Worm (Caenorhabditis elegans) whole organism, young adult: ENCODE measurements around the gene set-20.

Source experiments
- B0019.2 ChIP-seq: fragments of 200-800 bp; sonication (Bioruptor generic); conservative IDR thresholded peaks from 2 replicates; pipeline ENCODE4 v1.3.6; 2022; ENCODE audit warnings: missing genetic modification reagents, missing genetic modification characterization, missing compliant biosample characterization
- C06A6.2 ChIP-seq: fragments of 200-800 bp; sonication (Bioruptor generic); conservative IDR thresholded peaks from 2 replicates; pipeline ENCODE4 v1.3.6; 2022; ENCODE audit warnings: missing genetic modification characterization, missing compliant biosample characterization
- C17E4.6 ChIP-seq: fragments of 200-800 bp; sonication (Bioruptor generic); IDR thresholded peaks from 2 replicates; pipeline ENCODE4 v1.3.6; 2022; ENCODE audit warnings: missing genetic modification reagents, missing genetic modification characterization, missing compliant biosample characterization
- F57A8.1 ChIP-seq: fragments of 200-800 bp; sonication (Bioruptor generic); optimal IDR thresholded peaks from 2 replicates; lab custom pipeline; 2018; ENCODE audit warnings: mild to moderate bottlenecking, missing genetic modification characterization, moderate library complexity, missing compliant biosample characterization
- F57C9.4 ChIP-seq: sonication (generic microtip); optimal IDR thresholded peaks from 2 replicates; lab custom pipeline; 2017; ENCODE audit warnings: mild to moderate bottlenecking, missing genetic modification characterization, missing compliant biosample characterization
- K12H6.12 ChIP-seq: fragments of 200-800 bp; sonication (Bioruptor generic); optimal IDR thresholded peaks from 2 replicates; lab custom pipeline; 2018; ENCODE audit warnings: mild to moderate bottlenecking, missing genetic modification characterization, missing compliant biosample characterization
- T07F8.4 ChIP-seq: sonication (generic microtip); optimal IDR thresholded peaks from 2 replicates; lab custom pipeline; 2016; ENCODE audit warnings: mild to moderate bottlenecking, missing genetic modification characterization, moderate library complexity, missing compliant biosample characterization
- T26A5.8 ChIP-seq: sonication (generic microtip); optimal IDR thresholded peaks from 2 replicates; lab custom pipeline; 2016; ENCODE audit warnings: missing genetic modification characterization, missing compliant biosample characterization
- Y53G8AR.9 ChIP-seq: fragments of 200-800 bp; sonication (Bioruptor generic); conservative IDR thresholded peaks from 2 replicates; pipeline ENCODE4 v1.3.6; 2022; ENCODE audit warnings: missing genetic modification reagents, missing genetic modification characterization, missing compliant biosample characterization
- Y56A3A.18 ChIP-seq: fragments of 200-800 bp; sonication (Bioruptor generic); IDR thresholded peaks from 2 replicates; pipeline ENCODE4 v1.3.6; 2022; ENCODE audit warnings: missing genetic modification reagents, missing genetic modification characterization, missing compliant biosample characterization
- Y79H2A.3 ChIP-seq: fragments of 200-800 bp; sonication (Bioruptor generic); conservative IDR thresholded peaks from 2 replicates; pipeline ENCODE4 v1.3.6; 2022; ENCODE audit warnings: missing genetic modification reagents, missing genetic modification characterization, missing compliant biosample characterization
- Y95B8A.8 ChIP-seq: fragments of 200-800 bp; sonication (Bioruptor generic); IDR thresholded peaks from 2 replicates; pipeline ENCODE4 v1.3.6; 2022; ENCODE audit warnings: missing genetic modification reagents, missing genetic modification characterization, missing compliant biosample characterization
- aptf-2 ChIP-seq: fragments of 200-800 bp; sonication (Bioruptor generic); conservative IDR thresholded peaks from 2 replicates; pipeline ENCODE4 v1.3.6; 2022; ENCODE audit warnings: missing genetic modification reagents, missing genetic modification characterization, missing compliant biosample characterization
- attf-3 ChIP-seq: fragments of 200-800 bp; sonication (Bioruptor generic); conservative IDR thresholded peaks from 2 replicates; pipeline ENCODE4 v1.3.6; 2022; ENCODE audit warnings: missing genetic modification reagents, missing genetic modification characterization, missing compliant biosample characterization
- bed-1 ChIP-seq: fragments of 200-800 bp; sonication (Bioruptor generic); IDR thresholded peaks from 2 replicates; pipeline ENCODE4 v1.3.6; 2022; ENCODE audit warnings: missing genetic modification reagents, missing genetic modification characterization, missing compliant biosample characterization
- ccch-3 ChIP-seq: fragments of 200-800 bp; sonication (Bioruptor generic); optimal IDR thresholded peaks from 2 replicates; lab custom pipeline; 2018; ENCODE audit warnings: mild to moderate bottlenecking, missing genetic modification characterization, missing compliant biosample characterization
- cebp-1 ChIP-seq, 2 experiments: fragments of 200-800 bp in 1 of 2; sonication (Bioruptor generic) in 1 of 2; sonication (generic microtip) in 1 of 2; IDR thresholded peaks in 1 of 2; optimal IDR thresholded peaks in 1 of 2; 2 replicates each; pipeline versions ENCODE4 v1.3.6 to Lab custom; 2017 to 2022; ENCODE audit warnings: missing compliant biosample characterization in 2 of 2, missing genetic modification characterization in 2 of 2, mild to moderate bottlenecking in 1 of 2, missing genetic modification reagents in 1 of 2, moderate library complexity in 1 of 2
- cebp-2 ChIP-seq: fragments of 200-800 bp; sonication (Bioruptor generic); IDR thresholded peaks from 2 replicates; pipeline ENCODE4 v1.3.6; 2022; ENCODE audit warnings: missing genetic modification characterization, missing compliant biosample characterization
- dox-1 ChIP-seq: fragments of 200-800 bp; sonication (Bioruptor generic); IDR thresholded peaks from 2 replicates; pipeline ENCODE4 v1.3.6; 2022; ENCODE audit warnings: missing genetic modification reagents, missing genetic modification characterization, missing compliant biosample characterization
- dpl-1 ChIP-seq: fragments of 150-350 bp; optimal IDR thresholded peaks from 2 replicates; lab custom pipeline; 2014; ENCODE audit warnings: missing biosample characterization, missing genetic modification reagents, missing genetic modification characterization
- egl-44 ChIP-seq: fragments of 200-800 bp; sonication (Bioruptor generic); IDR thresholded peaks from 2 replicates; pipeline ENCODE4 v1.3.6; 2022; ENCODE audit warnings: missing genetic modification reagents, missing genetic modification characterization, missing compliant biosample characterization
- ets-4 ChIP-seq: fragments of 200-800 bp; sonication (Bioruptor generic); optimal IDR thresholded peaks from 2 replicates; lab custom pipeline; 2018; ENCODE audit warnings: mild to moderate bottlenecking, missing genetic modification characterization, missing compliant biosample characterization
- fkh-3 ChIP-seq: sonication (generic microtip); optimal IDR thresholded peaks from 2 replicates; lab custom pipeline; 2016; ENCODE audit warnings: mild to moderate bottlenecking, missing genetic modification characterization, missing compliant biosample characterization
- gei-17 ChIP-seq: fragments of 200-800 bp; sonication (Bioruptor generic); optimal IDR thresholded peaks from 2 replicates; lab custom pipeline; 2018; ENCODE audit warnings: mild to moderate bottlenecking, missing genetic modification characterization, missing compliant biosample characterization
- hlh-26 ChIP-seq: fragments of 200-800 bp; sonication (Bioruptor generic); conservative IDR thresholded peaks from 2 replicates; pipeline ENCODE4 v1.3.6; 2022; ENCODE audit warnings: missing genetic modification reagents, missing genetic modification characterization, missing compliant biosample characterization
- lin-26 ChIP-seq: fragments of 200-800 bp; sonication (Bioruptor generic); IDR thresholded peaks from 2 replicates; pipeline ENCODE4 v1.3.6; 2022; ENCODE audit warnings: missing genetic modification reagents, missing genetic modification characterization, missing compliant biosample characterization
- lin-40 ChIP-seq: sonication (generic microtip); optimal IDR thresholded peaks from 2 replicates; lab custom pipeline; 2016; ENCODE audit warnings: missing genetic modification characterization, mild to moderate bottlenecking, missing compliant biosample characterization, missing genotype, missing genetic modification reagents
- madf-10 ChIP-seq: sonication (generic microtip); optimal IDR thresholded peaks from 2 replicates; lab custom pipeline; 2016; ENCODE audit warnings: mild to moderate bottlenecking, missing genetic modification characterization, missing compliant biosample characterization
- madf-3 ChIP-seq: fragments of 200-800 bp; sonication (Bioruptor generic); IDR thresholded peaks from 2 replicates; pipeline ENCODE4 v1.3.6; 2022; ENCODE audit warnings: missing genetic modification reagents, missing genetic modification characterization, missing compliant biosample characterization
- mcd-1 ChIP-seq: fragments of 200-800 bp; sonication (Bioruptor generic); IDR thresholded peaks from 2 replicates; pipeline ENCODE4 v1.3.6; 2022; ENCODE audit warnings: missing genetic modification reagents, missing genetic modification characterization, missing compliant biosample characterization
- nfya-1 ChIP-seq: sonication (generic microtip); optimal IDR thresholded peaks from 2 replicates; lab custom pipeline; 2017; ENCODE audit warnings: antibody characterized with exemption, missing compliant biosample characterization, missing genetic modification characterization, borderline replicate concordance; ENCODE audit not compliant: insufficient read depth
- nhr-80 ChIP-seq: sonication (generic microtip); optimal IDR thresholded peaks from 2 replicates; lab custom pipeline; 2016; ENCODE audit warnings: missing genetic modification characterization, missing compliant biosample characterization
- rcor-1 ChIP-seq: fragments of 200-800 bp; sonication (Bioruptor generic); IDR thresholded peaks from 2 replicates; pipeline ENCODE4 v1.3.6; 2022; ENCODE audit warnings: missing genetic modification reagents, missing genetic modification characterization, missing compliant biosample characterization
- repo-1 ChIP-seq: sonication (generic microtip); optimal IDR thresholded peaks from 2 replicates; lab custom pipeline; 2017; ENCODE audit warnings: mild to moderate bottlenecking, missing genetic modification characterization, missing compliant biosample characterization
- sdz-38 ChIP-seq: sonication (generic microtip); optimal IDR thresholded peaks from 2 replicates; lab custom pipeline; 2016; ENCODE audit warnings: missing genotype, missing genetic modification characterization, missing compliant biosample characterization
- snpc-1.1 ChIP-seq: sonication (generic microtip); optimal IDR thresholded peaks from 2 replicates; lab custom pipeline; 2017; ENCODE audit warnings: missing genetic modification characterization, mild to moderate bottlenecking, missing compliant biosample characterization, antibody characterized with exemption, moderate library complexity, missing genotype, missing genetic modification reagents; ENCODE audit not compliant: insufficient read depth
- tbp1 ChIP-seq: fragments of 200-800 bp; sonication (Bioruptor generic); optimal IDR thresholded peaks from 2 replicates; lab custom pipeline; 2018; ENCODE audit warnings: mild to moderate bottlenecking, missing genetic modification characterization, missing compliant biosample characterization
- tlf-1 ChIP-seq: fragments of 200-800 bp; sonication (Bioruptor generic); optimal IDR thresholded peaks from 2 replicates; lab custom pipeline; 2018; ENCODE audit warnings: mild to moderate bottlenecking, missing genetic modification characterization, missing compliant biosample characterization
- ztf-18 ChIP-seq: sonication (generic microtip); optimal IDR thresholded peaks from 2 replicates; lab custom pipeline; 2016; ENCODE audit warnings: missing genotype, mild to moderate bottlenecking, missing genetic modification characterization, missing compliant biosample characterization
- ztf-22 ChIP-seq: fragments of 200-800 bp; sonication (Bioruptor generic); optimal IDR thresholded peaks from 2 replicates; lab custom pipeline; 2018; ENCODE audit warnings: mild to moderate bottlenecking, missing genetic modification characterization, moderate library complexity, missing compliant biosample characterization
- ztf-25 ChIP-seq: fragments of 200-800 bp; sonication (Bioruptor generic); IDR thresholded peaks from 2 replicates; pipeline ENCODE4 v1.3.6; 2022; ENCODE audit warnings: missing genetic modification reagents, missing genetic modification characterization, missing compliant biosample characterization
- ztf-28 ChIP-seq: fragments of 200-800 bp; sonication (Bioruptor generic); IDR thresholded peaks from 2 replicates; pipeline ENCODE4 v1.3.6; 2022; ENCODE audit warnings: missing genetic modification reagents, missing genetic modification characterization, missing compliant biosample characterization
- ztf-3 ChIP-seq: fragments of 200-800 bp; sonication (Bioruptor generic); optimal IDR thresholded peaks from 2 replicates; lab custom pipeline; 2018; ENCODE audit warnings: mild to moderate bottlenecking, missing genetic modification characterization, missing compliant biosample characterization

The set-20 gene

ce11 chrX:5715369-5715768 is 29.4 kb upstream of the set-20 start:
- TF ChIP-seq cebp-1 (GFP tag; IDR thresholded peaks at IDR 0.05; lab: Robert Waterston, UW) (no peak), cebp-1 (tag; optimal IDR thresholded peaks at IDR 0.05; lab: Kevin White, UChicago) (peak; percentile 39), ztf-22 (GFP tag; lab: Kevin White, UChicago) (no peak)

- peak; percentile 71 for TF ChIP-seq cebp-1 (GFP tag; IDR thresholded peaks at IDR 0.05; lab: Robert Waterston, UW)
- peak; percentile 90 for TF ChIP-seq cebp-1 (tag; optimal IDR thresholded peaks at IDR 0.05; lab: Kevin White, UChicago)
- no peak for TF ChIP-seq ztf-3
- no peak for TF ChIP-seq lin-26 (GFP tag; lab: Robert Waterston, UW)
- no peak for TF ChIP-seq ztf-18 (tag; lab: Kevin White, UChicago)
- TF ChIP-seq ztf-28 (GFP tag; lab: Robert Waterston, UW), result no peak
- peak; percentile 58 for TF ChIP-seq nhr-80 (tag; lab: Kevin White, UChicago)
- no peak for TF ChIP-seq Y95B8A.8 (GFP tag; lab: Robert Waterston, UW)
- TF ChIP-seq C06A6.2 (GFP tag; lab: Robert Waterston, UW), result no peak
- no peak for TF ChIP-seq ets-4 (GFP tag; lab: Kevin White, UChicago)
- TF ChIP-seq gei-17 (GFP tag; lab: Kevin White, UChicago), result no peak
- no peak for TF ChIP-seq Y53G8AR.9 (GFP tag; lab: Robert Waterston, UW)
- no peak for TF ChIP-seq Y56A3A.18
- TF ChIP-seq, all 124 proteins: peak for 2
These were observed 28.2 kb upstream of the set-20 start, which contains the start of gene cyp-43A1 for ce11 chrX:5714077-5714675. TSS of gene cyp-43A1 (plus strand) at chrX:5714522.

- TF ChIP-seq gei-17 (GFP tag; lab: Kevin White, UChicago) (no peak), cebp-2 (no peak), T07F8.4 (tag; lab: Kevin White, UChicago) (peak; percentile 78), tlf-1 (GFP tag; lab: Kevin White, UChicago) (peak; percentile 17), B0019.2 (no peak), dpl-1 (GFP tag; lab: Kevin White, UChicago) (no peak), snpc-1.1 (peak; percentile 79), nfya-1 (no peak), dox-1 (peak; percentile 77), aptf-2 (GFP tag; lab: Robert Waterston, UW) (no peak), mcd-1 (GFP tag; lab: Robert Waterston, UW) (no peak; the same call in 1 of the 2 replicates), attf-3 (GFP tag; lab: Robert Waterston, UW) (no peak), rcor-1 (GFP tag; lab: Robert Waterston, UW) (peak; percentile 63), madf-10 (tag; lab: Kevin White, UChicago) (peak; percentile 66), ztf-25 (GFP tag; lab: Robert Waterston, UW) (peak; percentile 92), madf-3 (GFP tag; lab: Robert Waterston, UW) (peak; percentile 61; the same call in 1 of the 2 replicates), F57A8.1 (GFP tag; lab: Kevin White, UChicago) (peak; percentile 91), Y56A3A.18 (peak; percentile 73; the same call in 1 of the 2 replicates), hlh-26 (GFP tag; lab: Robert Waterston, UW) (no peak), lin-26 (GFP tag; lab: Robert Waterston, UW) (peak; percentile 97), tbp1 (GFP tag; lab: Kevin White, UChicago) (peak; percentile 89), C17E4.6 (GFP tag; lab: Robert Waterston, UW) (no peak), K12H6.12 (tag; lab: Kevin White, UChicago) (no peak), ccch-3 (GFP tag; lab: Kevin White, UChicago) (no peak), T26A5.8 (peak; percentile 65), Y53G8AR.9 (GFP tag; lab: Robert Waterston, UW) (0 out of 2 replicates have a peak, but pooled peaks have one; percentile 41), repo-1 (tag; lab: Kevin White, UChicago) (peak; percentile 48), fkh-3 (tag; lab: Kevin White, UChicago) (no peak), lin-40 (tag; lab: Kevin White, UChicago) (peak; percentile 12), egl-44 (GFP tag; lab: Robert Waterston, UW) (peak; percentile 87), Y79H2A.3 (GFP tag; lab: Robert Waterston, UW) (0 out of 2 replicates have a peak, but pooled peaks have one; percentile 35), sdz-38 (tag; lab: Kevin White, UChicago) (no peak), F57C9.4 (tag; lab: Kevin White, UChicago) (no peak), bed-1 (GFP tag; lab: Robert Waterston, UW) (no peak)
These were observed 27.5 kb upstream of the set-20 start for ce11 chrX:5713479-5713878.
